Fruit fly (Drosophila melanogaster): ENCODE results near the gene fh.

The fh gene

dm6 chrX:9120828-9121754 is 27.8 kb downstream of the fh start:
- TF ChIP-seq psq (optimal IDR thresholded peaks at IDR 0.05) (no peak), pan (optimal IDR thresholded peaks at IDR 0.05) (peak; percentile 24)

dm6 chrX:9119671-9120364 is 29.1 kb downstream of the fh start:
- TF ChIP-seq CG8478 (optimal IDR thresholded peaks at IDR 0.05) (no peak), usp (GFP tag; optimal IDR thresholded peaks at IDR 0.05) (no peak), pan (optimal IDR thresholded peaks at IDR 0.05) (no peak), psq (optimal IDR thresholded peaks at IDR 0.05) (no peak), EcR (GFP tag; optimal IDR thresholded peaks at IDR 0.05) (no peak), Dll (optimal IDR thresholded peaks at IDR 0.05) (no peak)

dm6 chrX:9118961-9119633 is 29.8 kb downstream of the fh start:
- TF ChIP-seq CG8478 (optimal IDR thresholded peaks at IDR 0.05) (no peak), pan (optimal IDR thresholded peaks at IDR 0.05) (no peak), usp (GFP tag; optimal IDR thresholded peaks at IDR 0.05) (no peak), Dll (optimal IDR thresholded peaks at IDR 0.05) (no peak), EcR (GFP tag; optimal IDR thresholded peaks at IDR 0.05) (no peak), psq (optimal IDR thresholded peaks at IDR 0.05) (no peak)

dm6 chrX:9117831-9118230 is 31.0 kb downstream of the fh start:
- TF ChIP-seq psq (optimal IDR thresholded peaks at IDR 0.05): no peak
- no peak for TF ChIP-seq pan (optimal IDR thresholded peaks at IDR 0.05)

- no peak for TF ChIP-seq CG8478 (optimal IDR thresholded peaks at IDR 0.05)
- TF ChIP-seq usp (GFP tag; optimal IDR thresholded peaks at IDR 0.05): no peak
- TF ChIP-seq psq (optimal IDR thresholded peaks at IDR 0.05): no peak
- no peak for TF ChIP-seq Dll (optimal IDR thresholded peaks at IDR 0.05)
- no peak for TF ChIP-seq EcR (GFP tag; optimal IDR thresholded peaks at IDR 0.05)
- TF ChIP-seq pan (optimal IDR thresholded peaks at IDR 0.05): no peak
Measured at dm6 chrX:9110155-9110909, 38.5 kb downstream of the fh start.

dm6 chrX:9109072-9109844 is 39.6 kb downstream of the fh start:
- TF ChIP-seq usp (GFP tag; optimal IDR thresholded peaks at IDR 0.05) (no peak), pan (optimal IDR thresholded peaks at IDR 0.05) (no peak), psq (optimal IDR thresholded peaks at IDR 0.05) (no peak), EcR (GFP tag; optimal IDR thresholded peaks at IDR 0.05) (no peak), Dll (optimal IDR thresholded peaks at IDR 0.05) (no peak), CG8478 (optimal IDR thresholded peaks at IDR 0.05) (no peak)

dm6 chrX:9108387-9108786 is 40.5 kb downstream of the fh start, which contains the start of gene AP-1gamma:
Gene AP-1gamma, plus strand, starts transcription at chrX:9108691.
- no peak for TF ChIP-seq Dll (optimal IDR thresholded peaks at IDR 0.05)
- TF ChIP-seq EcR (GFP tag; optimal IDR thresholded peaks at IDR 0.05): no peak
- TF ChIP-seq CG8478 (optimal IDR thresholded peaks at IDR 0.05): no peak
- TF ChIP-seq usp (GFP tag; optimal IDR thresholded peaks at IDR 0.05): no peak
- no peak for TF ChIP-seq psq (optimal IDR thresholded peaks at IDR 0.05)
- no peak for TF ChIP-seq pan (optimal IDR thresholded peaks at IDR 0.05)

dm6 chrX:9106775-9107283 is 42.0 kb downstream of the fh start, which contains the start of gene Arfrp1:
Gene Arfrp1, plus strand, starts transcription at chrX:9107069.
- TF ChIP-seq psq (optimal IDR thresholded peaks at IDR 0.05) (no peak), pan (optimal IDR thresholded peaks at IDR 0.05) (no peak), usp (GFP tag; optimal IDR thresholded peaks at IDR 0.05) (no peak), CG8478 (optimal IDR thresholded peaks at IDR 0.05) (no peak), EcR (GFP tag; optimal IDR thresholded peaks at IDR 0.05) (no peak)

- no peak for TF ChIP-seq usp (GFP tag; optimal IDR thresholded peaks at IDR 0.05)
- no peak for TF ChIP-seq Dll (optimal IDR thresholded peaks at IDR 0.05)
- no peak for TF ChIP-seq pan (optimal IDR thresholded peaks at IDR 0.05)
- TF ChIP-seq EcR (GFP tag; optimal IDR thresholded peaks at IDR 0.05): no peak
- TF ChIP-seq CG8478 (optimal IDR thresholded peaks at IDR 0.05): no peak
- no peak for TF ChIP-seq psq (optimal IDR thresholded peaks at IDR 0.05)
Measured at dm6 chrX:9106212-9106774, 42.6 kb downstream of the fh start, which contains the start of gene Bx42. Gene Bx42, minus strand, starts transcription at chrX:9106604.
